Worm (Caenorhabditis elegans) whole organism, L2 larva: Measurements from ENCODE around the gene C35A5.5.
A peak's percentile ranks its signal among the peaks of the same experiment; 100 is the strongest.

Experiments used
- F13H6.1 ChIP-seq: sonication (generic microtip); optimal IDR thresholded peaks from 2 replicates; lab custom pipeline; 2016; ENCODE audit warnings: missing genetic modification characterization, missing compliant biosample characterization
- Y55F3AM.14 ChIP-seq: fragments of 200-800 bp; sonication (Bioruptor generic); optimal IDR thresholded peaks from 2 replicates; lab custom pipeline; 2018; ENCODE audit warnings: mild to moderate bottlenecking, missing genetic modification characterization, missing compliant biosample characterization
- ZK546.5 ChIP-seq: sonication (generic microtip); optimal IDR thresholded peaks from 2 replicates; lab custom pipeline; 2017; ENCODE audit warnings: missing biosample characterization, missing genetic modification characterization
- alr-1 ChIP-seq: fragments of 150-350 bp; optimal IDR thresholded peaks from 2 replicates; lab custom pipeline; 2014; ENCODE audit warnings: missing biosample characterization, missing genetic modification characterization
- ama-1 ChIP-seq: fragments of 150-350 bp; optimal IDR thresholded peaks from 2 replicates; lab custom pipeline; 2018; ENCODE audit warnings: inconsistent platforms
- blmp-1 ChIP-seq: sonication (generic microtip); optimal IDR thresholded peaks from 2 replicates; lab custom pipeline; 2017; ENCODE audit warnings: missing genetic modification characterization, mild to moderate bottlenecking, missing compliant biosample characterization, antibody characterized with exemption, moderate library complexity; ENCODE audit not compliant: insufficient read depth
- ceh-16 ChIP-seq: fragments of 150-350 bp; optimal IDR thresholded peaks from 2 replicates; lab custom pipeline; 2014; ENCODE audit warnings: missing biosample characterization, missing genetic modification characterization
- ceh-82 ChIP-seq: fragments of 150-350 bp; optimal IDR thresholded peaks from 2 replicates; lab custom pipeline; 2014; ENCODE audit warnings: missing biosample characterization, missing genetic modification characterization
- crh-2 ChIP-seq: sonication (generic microtip); optimal IDR thresholded peaks from 2 replicates; lab custom pipeline; 2017; ENCODE audit warnings: missing biosample characterization, missing genetic modification characterization
- dmd-4 ChIP-seq: sonication (generic microtip); optimal IDR thresholded peaks from 2 replicates; lab custom pipeline; 2017; ENCODE audit warnings: missing biosample characterization, missing genetic modification characterization
- elt-1 ChIP-seq: fragments of 150-350 bp; optimal IDR thresholded peaks from 2 replicates; lab custom pipeline; 2014; ENCODE audit warnings: missing biosample characterization, missing genetic modification characterization
- fos-1 ChIP-seq: fragments of 150-350 bp; optimal IDR thresholded peaks from 2 replicates; lab custom pipeline; 2014; ENCODE audit warnings: missing biosample characterization, missing genetic modification characterization
- gmeb-1 ChIP-seq: fragments of 150-350 bp; optimal IDR thresholded peaks from 2 replicates; lab custom pipeline; 2014; ENCODE audit warnings: missing biosample characterization, missing genetic modification characterization
- lin-13 ChIP-seq: fragments of 150-350 bp; optimal IDR thresholded peaks from 2 replicates; lab custom pipeline; 2014; ENCODE audit warnings: missing biosample characterization, missing genetic modification reagents, missing genetic modification characterization
- lsy-2 ChIP-seq, 2 experiments: fragments of 150-350 bp in 1 of 2; sonication (generic microtip) in 1 of 2; optimal IDR thresholded peaks; 2 replicates each; lab custom pipeline; 2014 to 2017; ENCODE audit warnings: missing biosample characterization in 2 of 2, missing genetic modification characterization in 2 of 2
- mab-5 ChIP-seq: fragments of 150-350 bp; optimal IDR thresholded peaks from 2 replicates; lab custom pipeline; 2014; ENCODE audit warnings: missing biosample characterization, missing genetic modification characterization
- mbf-1 ChIP-seq: sonication (generic microtip); optimal IDR thresholded peaks from 2 replicates; lab custom pipeline; 2017; ENCODE audit warnings: missing biosample characterization, missing genetic modification characterization
- mdl-1 ChIP-seq, 2 experiments: fragments of 150-350 bp in 1 of 2; sonication (generic microtip) in 1 of 2; optimal IDR thresholded peaks; 2 replicates each; lab custom pipeline; 2017; ENCODE audit warnings: missing biosample characterization in 2 of 2, missing genetic modification characterization in 2 of 2
- nhr-10 ChIP-seq: sonication (generic microtip); optimal IDR thresholded peaks from 2 replicates; lab custom pipeline; 2017; ENCODE audit warnings: missing biosample characterization, missing genetic modification characterization
- nhr-11 ChIP-seq: fragments of 150-350 bp; optimal IDR thresholded peaks from 2 replicates; lab custom pipeline; 2014; ENCODE audit warnings: missing biosample characterization, missing genetic modification characterization
- nhr-12 ChIP-seq: fragments of 150-350 bp; optimal IDR thresholded peaks from 2 replicates; lab custom pipeline; 2014; ENCODE audit warnings: missing biosample characterization, missing genetic modification characterization
- nhr-21 ChIP-seq: fragments of 150-350 bp; optimal IDR thresholded peaks from 2 replicates; lab custom pipeline; 2014; ENCODE audit warnings: missing biosample characterization, missing genetic modification characterization
- nhr-23 ChIP-seq: fragments of 150-350 bp; optimal IDR thresholded peaks from 2 replicates; lab custom pipeline; 2014; ENCODE audit warnings: missing biosample characterization, missing genetic modification reagents, missing genetic modification characterization
- nhr-237 ChIP-seq: fragments of 150-350 bp; optimal IDR thresholded peaks from 2 replicates; lab custom pipeline; 2014; ENCODE audit warnings: missing biosample characterization, missing genetic modification characterization
- nhr-25 ChIP-seq: fragments of 150-350 bp; sonication (generic microtip); optimal IDR thresholded peaks from 3 replicates; lab custom pipeline; 2014; ENCODE audit warnings: missing biosample characterization, missing genetic modification characterization
- nhr-6 ChIP-seq: fragments of 150-350 bp; optimal IDR thresholded peaks from 2 replicates; lab custom pipeline; 2014; ENCODE audit warnings: missing biosample characterization, missing genetic modification characterization
- nhr-77 ChIP-seq: fragments of 150-350 bp; optimal IDR thresholded peaks from 2 replicates; lab custom pipeline; 2014; ENCODE audit warnings: missing biosample characterization, missing genetic modification characterization
- peb-1 ChIP-seq: fragments of 150-350 bp; optimal IDR thresholded peaks from 2 replicates; lab custom pipeline; 2014; ENCODE audit warnings: missing biosample characterization, missing genetic modification characterization
- sma-3 ChIP-seq: sonication (generic microtip); optimal IDR thresholded peaks from 2 replicates; lab custom pipeline; 2016; ENCODE audit warnings: missing genetic modification reagents, missing genetic modification characterization, missing compliant biosample characterization
- sma-9 ChIP-seq, 2 experiments: fragments of 150-350 bp in 1 of 2; sonication (generic microtip) in 1 of 2; optimal IDR thresholded peaks; 2 replicates each; lab custom pipeline; 2014 to 2016; ENCODE audit warnings: missing genetic modification characterization in 2 of 2, mild to moderate bottlenecking in 1 of 2, missing biosample characterization in 1 of 2, missing compliant biosample characterization in 1 of 2, missing genetic modification reagents in 1 of 2, moderate library complexity in 1 of 2
- snpc-4 ChIP-seq: fragments of 150-350 bp; optimal IDR thresholded peaks from 2 replicates; lab custom pipeline; 2014; ENCODE audit warnings: missing biosample characterization, missing genetic modification characterization
- unc-55 ChIP-seq: fragments of 150-350 bp; sonication (generic microtip); optimal IDR thresholded peaks from 3 replicates; lab custom pipeline; 2014; ENCODE audit warnings: missing biosample characterization, missing genetic modification reagents, missing genetic modification characterization
- unc-62 ChIP-seq: fragments of 150-350 bp; optimal IDR thresholded peaks from 2 replicates; lab custom pipeline; 2014; ENCODE audit warnings: missing biosample characterization, missing genetic modification reagents, missing genetic modification characterization
- ztf-1 ChIP-seq: fragments of 200-800 bp; sonication (Bioruptor generic); conservative IDR thresholded peaks from 2 replicates; pipeline ENCODE4 v1.3.6; 2022; ENCODE audit warnings: missing genetic modification characterization, missing compliant biosample characterization
- ztf-11 ChIP-seq: sonication (generic microtip); optimal IDR thresholded peaks from 2 replicates; lab custom pipeline; 2017; ENCODE audit warnings: missing biosample characterization, missing genetic modification characterization
- ztf-4 ChIP-seq: fragments of 150-350 bp; optimal IDR thresholded peaks from 2 replicates; lab custom pipeline; 2014; ENCODE audit warnings: missing biosample characterization, missing genetic modification characterization

C35A5.5 gene

ce11 chrV:10505553-10505952 lies at the start of gene C35A5.5:
Gene C35A5.5 (plus strand): TSS chrV:10505853.
- TF ChIP-seq elt-1 (tag; lab: Kevin White, UChicago) (no peak), nhr-23 (tag; lab: Kevin White, UChicago) (no peak), nhr-6 (no peak)
- TF ChIP-seq, all 48 proteins: peak for 0

ce11 chrV:10457247-10457646 lies 48.4 kb upstream of the C35A5.5 start, which contains the start of gene F22E12.1:
Gene F22E12.1 (minus strand): TSS chrV:10457347.
- no peak for TF ChIP-seq elt-1 (tag; lab: Kevin White, UChicago)
- TF ChIP-seq mbf-1 (tag; lab: Kevin White, UChicago), result no peak
- no peak for TF ChIP-seq ceh-16 (tag; lab: Kevin White, UChicago)
- no peak for TF ChIP-seq unc-62 (GFP tag; lab: Kevin White, UChicago)
- TF ChIP-seq sma-9 (GFP tag; optimal IDR thresholded peaks at IDR 0.05; lab: Kevin White, UChicago), result no peak
- TF ChIP-seq sma-9 (tag; optimal IDR thresholded peaks at IDR 0.05; lab: Kevin White, UChicago), result no peak
- TF ChIP-seq nhr-237 (tag; lab: Kevin White, UChicago), result no peak
- no peak for TF ChIP-seq ceh-82 (tag; lab: Kevin White, UChicago)
- TF ChIP-seq lin-13 (GFP tag; lab: Kevin White, UChicago), result no peak
- TF ChIP-seq snpc-4, result no peak
- no peak for TF ChIP-seq nhr-10 (tag; lab: Kevin White, UChicago)
- no peak for TF ChIP-seq nhr-12 (tag; lab: Kevin White, UChicago)
- no peak for TF ChIP-seq ztf-1 (GFP tag; lab: Robert Waterston, UW)
- TF ChIP-seq ZK546.5 (tag; lab: Kevin White, UChicago), result no peak
- TF ChIP-seq mdl-1 (tag; optimal IDR thresholded peaks at IDR 0.05; lab: Kevin White, UChicago), result no peak
- TF ChIP-seq nhr-23 (tag; lab: Kevin White, UChicago), result no peak
- no peak for TF ChIP-seq peb-1 (tag; lab: Kevin White, UChicago)
- no peak for TF ChIP-seq lsy-2 (tag; optimal IDR thresholded peaks at IDR 0.05; lab: Kevin White, UChicago)

ce11 chrV:10460685-10461084 lies 45.0 kb upstream of the C35A5.5 start:
- TF ChIP-seq ceh-16 (tag; lab: Kevin White, UChicago), result no peak
- TF ChIP-seq snpc-4, result no peak
- TF ChIP-seq nhr-237 (tag; lab: Kevin White, UChicago), result no peak
- TF ChIP-seq peb-1 (tag; lab: Kevin White, UChicago), result no peak
- no peak for TF ChIP-seq F13H6.1 (tag; lab: Kevin White, UChicago)
- no peak for TF ChIP-seq nhr-77 (tag; lab: Kevin White, UChicago)
- peak; percentile 17 for TF ChIP-seq sma-9 (GFP tag; optimal IDR thresholded peaks at IDR 0.05; lab: Kevin White, UChicago)
- no peak for TF ChIP-seq sma-9 (tag; optimal IDR thresholded peaks at IDR 0.05; lab: Kevin White, UChicago)
- TF ChIP-seq nhr-21, result peak; percentile 25
- TF ChIP-seq nhr-10 (tag; lab: Kevin White, UChicago), result no peak
- no peak for TF ChIP-seq ztf-4 (tag; lab: Kevin White, UChicago)
- no peak for TF ChIP-seq crh-2 (tag; lab: Kevin White, UChicago)
- no peak for TF ChIP-seq dmd-4
- no peak for TF ChIP-seq mab-5
- TF ChIP-seq ztf-11 (tag; lab: Kevin White, UChicago), result no peak
- no peak for TF ChIP-seq lin-13 (GFP tag; lab: Kevin White, UChicago)
- no peak for TF ChIP-seq nhr-25 (tag; lab: Kevin White, UChicago)
- TF ChIP-seq ztf-1 (GFP tag; lab: Robert Waterston, UW), result no peak
- TF ChIP-seq ama-1 (lab: Kevin White, UChicago), result no peak
- TF ChIP-seq sma-3 (GFP tag; lab: Kevin White, UChicago), result peak; percentile 10
- peak; percentile 2 for TF ChIP-seq fos-1 (tag; lab: Kevin White, UChicago)

ce11 chrV:10462066-10462465 lies 43.6 kb upstream of the C35A5.5 start, which contains the start of gene chw-1:
Gene chw-1 (plus strand): TSS chrV:10462282.
- TF ChIP-seq gmeb-1 (tag; lab: Kevin White, UChicago) (no peak), nhr-25 (tag; lab: Kevin White, UChicago) (peak; percentile 9)

- TF ChIP-seq blmp-1 (tag; lab: Kevin White, UChicago) (no peak), ztf-1 (GFP tag; lab: Robert Waterston, UW) (no peak), nhr-77 (tag; lab: Kevin White, UChicago) (no peak), ceh-16 (tag; lab: Kevin White, UChicago) (no peak), nhr-11 (tag; lab: Kevin White, UChicago) (no peak), ZK546.5 (tag; lab: Kevin White, UChicago) (no peak), unc-55 (GFP tag; lab: Kevin White, UChicago) (no peak), ztf-11 (tag; lab: Kevin White, UChicago) (no peak), Y55F3AM.14 (GFP tag; lab: Kevin White, UChicago) (no peak), alr-1 (tag; lab: Kevin White, UChicago) (no peak), nhr-23 (tag; lab: Kevin White, UChicago) (no peak), nhr-25 (tag; lab: Kevin White, UChicago) (no peak), unc-62 (GFP tag; lab: Kevin White, UChicago) (no peak), lin-13 (GFP tag; lab: Kevin White, UChicago) (no peak)
- TF ChIP-seq, all 48 proteins: peak for 0
Measured at ce11 chrV:10463276-10463675, 42.4 kb upstream of the C35A5.5 start, which contains the start of gene F22E12.3. Gene F22E12.3 (minus strand): TSS chrV:10463376.
